Worm (Caenorhabditis elegans) whole organism, young adult: ENCODE data around the gene atn-1.

Experiments
- B0336.3 ChIP-seq: fragments of 200-800 bp; sonication (Bioruptor generic); IDR thresholded peaks from 2 replicates; pipeline ENCODE4 v1.3.6; 2022; ENCODE audit warnings: missing genetic modification characterization, missing compliant biosample characterization
- C17E4.6 ChIP-seq: fragments of 200-800 bp; sonication (Bioruptor generic); IDR thresholded peaks from 2 replicates; pipeline ENCODE4 v1.3.6; 2022; ENCODE audit warnings: missing genetic modification reagents, missing genetic modification characterization, missing compliant biosample characterization
- F39B2.1 ChIP-seq: fragments of 200-800 bp; sonication (Bioruptor generic); IDR thresholded peaks from 2 replicates; pipeline ENCODE4 v1.3.6; 2022; ENCODE audit warnings: missing genetic modification reagents, missing genetic modification characterization, missing compliant biosample characterization
- K12H6.12 ChIP-seq: fragments of 200-800 bp; sonication (Bioruptor generic); optimal IDR thresholded peaks from 2 replicates; lab custom pipeline; 2018; ENCODE audit warnings: mild to moderate bottlenecking, missing genetic modification characterization, missing compliant biosample characterization
- ama-1 ChIP-seq, 3 experiments: fragments of 150-350 bp in 1 of 3; sonication (generic microtip) in 2 of 3; optimal IDR thresholded peaks; 2 replicates each; lab custom pipeline; 2014 to 2018; ENCODE audit warnings: missing biosample characterization in 2 of 3, missing genetic modification characterization in 2 of 3, missing genetic modification reagents in 2 of 3
- aptf-2 ChIP-seq: fragments of 200-800 bp; sonication (Bioruptor generic); conservative IDR thresholded peaks from 2 replicates; pipeline ENCODE4 v1.3.6; 2022; ENCODE audit warnings: missing genetic modification reagents, missing genetic modification characterization, missing compliant biosample characterization
- aptf-3 ChIP-seq: fragments of 200-800 bp; sonication (Bioruptor generic); IDR thresholded peaks from 2 replicates; pipeline ENCODE4 v1.3.6; 2022; ENCODE audit warnings: missing genetic modification characterization, missing compliant biosample characterization
- atf-7 ChIP-seq: sonication (generic microtip); optimal IDR thresholded peaks from 2 replicates; lab custom pipeline; 2017; ENCODE audit warnings: mild to moderate bottlenecking, missing genetic modification characterization, missing compliant biosample characterization
- attf-5 ChIP-seq: fragments of 200-800 bp; sonication (Bioruptor generic); optimal IDR thresholded peaks from 2 replicates; lab custom pipeline; 2018; ENCODE audit warnings: mild to moderate bottlenecking, missing genetic modification characterization, missing compliant biosample characterization
- attf-6 ChIP-seq: fragments of 200-800 bp; sonication (Bioruptor generic); IDR thresholded peaks from 2 replicates; pipeline ENCODE4 v1.3.6; 2022; ENCODE audit warnings: missing genetic modification reagents, missing genetic modification characterization, missing compliant biosample characterization
- ccch-3 ChIP-seq: fragments of 200-800 bp; sonication (Bioruptor generic); optimal IDR thresholded peaks from 2 replicates; lab custom pipeline; 2018; ENCODE audit warnings: mild to moderate bottlenecking, missing genetic modification characterization, missing compliant biosample characterization
- cebp-1 ChIP-seq, 2 experiments: fragments of 200-800 bp in 1 of 2; sonication (Bioruptor generic) in 1 of 2; sonication (generic microtip) in 1 of 2; IDR thresholded peaks in 1 of 2; optimal IDR thresholded peaks in 1 of 2; 2 replicates each; pipeline versions ENCODE4 v1.3.6 to Lab custom; 2017 to 2022; ENCODE audit warnings: missing compliant biosample characterization in 2 of 2, missing genetic modification characterization in 2 of 2, mild to moderate bottlenecking in 1 of 2, missing genetic modification reagents in 1 of 2, moderate library complexity in 1 of 2
- ceh-27 ChIP-seq: fragments of 200-800 bp; sonication (Bioruptor generic); optimal IDR thresholded peaks from 2 replicates; lab custom pipeline; 2018; ENCODE audit warnings: mild to moderate bottlenecking, missing genetic modification characterization, moderate library complexity, missing compliant biosample characterization
- ceh-91 ChIP-seq: fragments of 200-800 bp; sonication (Bioruptor generic); IDR thresholded peaks from 2 replicates; pipeline ENCODE4 v1.3.6; 2022; ENCODE audit warnings: missing genetic modification reagents, missing genetic modification characterization, missing compliant biosample characterization
- dox-1 ChIP-seq: fragments of 200-800 bp; sonication (Bioruptor generic); IDR thresholded peaks from 2 replicates; pipeline ENCODE4 v1.3.6; 2022; ENCODE audit warnings: missing genetic modification reagents, missing genetic modification characterization, missing compliant biosample characterization
- dpl-1 ChIP-seq: fragments of 150-350 bp; optimal IDR thresholded peaks from 2 replicates; lab custom pipeline; 2014; ENCODE audit warnings: missing biosample characterization, missing genetic modification reagents, missing genetic modification characterization
- egrh-3 ChIP-seq: fragments of 200-800 bp; sonication (Bioruptor generic); IDR thresholded peaks from 2 replicates; pipeline ENCODE4 v1.3.6; 2022; ENCODE audit warnings: missing genetic modification reagents, missing genetic modification characterization, missing compliant biosample characterization
- fkh-3 ChIP-seq: sonication (generic microtip); optimal IDR thresholded peaks from 2 replicates; lab custom pipeline; 2016; ENCODE audit warnings: mild to moderate bottlenecking, missing genetic modification characterization, missing compliant biosample characterization
- gei-17 ChIP-seq: fragments of 200-800 bp; sonication (Bioruptor generic); optimal IDR thresholded peaks from 2 replicates; lab custom pipeline; 2018; ENCODE audit warnings: mild to moderate bottlenecking, missing genetic modification characterization, missing compliant biosample characterization
- him-1 ChIP-seq: sonication (generic microtip); optimal IDR thresholded peaks from 2 replicates; lab custom pipeline; 2016; ENCODE audit warnings: missing genotype, missing genetic modification reagents, missing genetic modification characterization, missing compliant biosample characterization
- hmg-1.2 ChIP-seq: fragments of 200-800 bp; sonication (Bioruptor generic); IDR thresholded peaks from 2 replicates; pipeline ENCODE4 v1.3.6; 2022; ENCODE audit warnings: missing genetic modification reagents, missing genetic modification characterization, missing compliant biosample characterization
- hsf-1 ChIP-seq: fragments of 200-800 bp; sonication (Bioruptor generic); IDR thresholded peaks from 2 replicates; pipeline ENCODE4 v1.3.6; 2022; ENCODE audit warnings: missing genetic modification reagents, missing genetic modification characterization, missing compliant biosample characterization
- lag-1 ChIP-seq: fragments of 200-800 bp; sonication (Bioruptor generic); IDR thresholded peaks from 2 replicates; pipeline ENCODE4 v1.3.6; 2022; ENCODE audit warnings: missing genetic modification reagents, missing genetic modification characterization, missing compliant biosample characterization
- let-607 ChIP-seq, 2 experiments: fragments of 200-800 bp in 1 of 2; sonication (Bioruptor generic) in 1 of 2; sonication (generic microtip) in 1 of 2; optimal IDR thresholded peaks; 2 replicates each; lab custom pipeline; 2016 to 2018; ENCODE audit warnings: mild to moderate bottlenecking in 2 of 2, missing compliant biosample characterization in 2 of 2, missing genetic modification characterization in 2 of 2, moderate library complexity in 2 of 2, missing genotype in 1 of 2
- lin-26 ChIP-seq: fragments of 200-800 bp; sonication (Bioruptor generic); IDR thresholded peaks from 2 replicates; pipeline ENCODE4 v1.3.6; 2022; ENCODE audit warnings: missing genetic modification reagents, missing genetic modification characterization, missing compliant biosample characterization
- madf-10 ChIP-seq: sonication (generic microtip); optimal IDR thresholded peaks from 2 replicates; lab custom pipeline; 2016; ENCODE audit warnings: mild to moderate bottlenecking, missing genetic modification characterization, missing compliant biosample characterization
- madf-3 ChIP-seq: fragments of 200-800 bp; sonication (Bioruptor generic); IDR thresholded peaks from 2 replicates; pipeline ENCODE4 v1.3.6; 2022; ENCODE audit warnings: missing genetic modification reagents, missing genetic modification characterization, missing compliant biosample characterization
- mes-4 ChIP-seq: sonication (generic microtip); optimal IDR thresholded peaks from 2 replicates; lab custom pipeline; 2016; ENCODE audit warnings: missing genotype, missing genetic modification characterization, missing compliant biosample characterization
- mxl-1 ChIP-seq: sonication (generic microtip); optimal IDR thresholded peaks from 2 replicates; lab custom pipeline; 2016; ENCODE audit warnings: missing genetic modification characterization, missing compliant biosample characterization
- nhr-120 ChIP-seq: fragments of 200-800 bp; sonication (Bioruptor generic); IDR thresholded peaks from 2 replicates; pipeline ENCODE4 v1.3.6; 2022; ENCODE audit warnings: missing genetic modification characterization, missing compliant biosample characterization
- nhr-80 ChIP-seq: sonication (generic microtip); optimal IDR thresholded peaks from 2 replicates; lab custom pipeline; 2016; ENCODE audit warnings: missing genetic modification characterization, missing compliant biosample characterization
- repo-1 ChIP-seq: sonication (generic microtip); optimal IDR thresholded peaks from 2 replicates; lab custom pipeline; 2017; ENCODE audit warnings: mild to moderate bottlenecking, missing genetic modification characterization, missing compliant biosample characterization
- rpc-1 ChIP-seq, 2 experiments: fragments of 150-350 bp in 1 of 2; sonication (generic microtip) in 1 of 2; optimal IDR thresholded peaks; 2 replicates each; lab custom pipeline; 2014 to 2018; ENCODE audit warnings: missing biosample characterization in 1 of 2, missing genetic modification characterization in 1 of 2, missing genetic modification reagents in 1 of 2, missing genotype in 1 of 2
- sdz-38 ChIP-seq: sonication (generic microtip); optimal IDR thresholded peaks from 2 replicates; lab custom pipeline; 2016; ENCODE audit warnings: missing genotype, missing genetic modification characterization, missing compliant biosample characterization
- sea-2 ChIP-seq: fragments of 200-800 bp; sonication (Bioruptor generic); IDR thresholded peaks from 2 replicates; pipeline ENCODE4 v1.3.6; 2022; ENCODE audit warnings: missing genetic modification characterization, missing compliant biosample characterization
- snpc-4 ChIP-seq, 5 experiments: fragments of 150-350 bp in 1 of 5; sonication (generic microtip) in 4 of 5; optimal IDR thresholded peaks; 2 replicates each; lab custom pipeline; 2014 to 2018; ENCODE audit warnings: missing genetic modification characterization in 5 of 5, missing biosample characterization in 3 of 5, antibody characterized with exemption in 2 of 5, mild to moderate bottlenecking in 2 of 5, missing compliant biosample characterization in 2 of 5, missing genotype in 2 of 5, moderate library complexity in 2 of 5, missing genetic modification reagents in 1 of 5
- sptf-2 ChIP-seq: fragments of 200-800 bp; sonication (Bioruptor generic); optimal IDR thresholded peaks from 2 replicates; lab custom pipeline; 2018; ENCODE audit warnings: mild to moderate bottlenecking, missing genetic modification characterization, missing compliant biosample characterization
- tbx-9 ChIP-seq: sonication (generic microtip); optimal IDR thresholded peaks from 2 replicates; lab custom pipeline; 2016; ENCODE audit warnings: borderline replicate concordance, missing genetic modification characterization, inconsistent platforms, missing compliant biosample characterization
- xnd-1 ChIP-seq: sonication (generic microtip); optimal IDR thresholded peaks from 2 replicates; lab custom pipeline; 2016; ENCODE audit warnings: missing genotype, missing genetic modification reagents, missing genetic modification characterization, missing compliant biosample characterization
- ztf-18 ChIP-seq: sonication (generic microtip); optimal IDR thresholded peaks from 2 replicates; lab custom pipeline; 2016; ENCODE audit warnings: missing genotype, mild to moderate bottlenecking, missing genetic modification characterization, missing compliant biosample characterization
- ztf-22 ChIP-seq: fragments of 200-800 bp; sonication (Bioruptor generic); optimal IDR thresholded peaks from 2 replicates; lab custom pipeline; 2018; ENCODE audit warnings: mild to moderate bottlenecking, missing genetic modification characterization, moderate library complexity, missing compliant biosample characterization

atn-1 gene

DNA sequence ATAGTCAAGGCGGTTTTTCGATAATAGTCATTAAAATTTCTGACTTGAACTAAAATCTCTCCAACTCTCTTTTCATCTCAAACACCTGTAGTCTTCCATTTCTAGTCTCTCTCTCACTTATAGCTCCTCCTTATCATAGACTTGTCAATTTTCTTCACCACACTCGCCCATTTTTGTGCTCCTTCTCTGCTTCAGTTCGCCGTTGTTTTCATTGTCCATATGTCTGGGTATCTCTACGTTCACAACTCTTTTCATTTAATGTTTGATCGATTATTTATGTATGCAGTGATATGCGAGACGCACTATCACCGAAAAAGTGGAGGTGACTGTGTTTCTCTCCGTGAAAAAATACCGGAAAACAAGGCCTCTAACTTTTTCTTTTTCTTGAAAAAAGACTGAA is 10.5 kb upstream of the atn-1 start (continued):
- no peak for TF ChIP-seq mxl-1 (tag; lab: Kevin White, UChicago)
- peak; percentile 98 for TF ChIP-seq nhr-80 (tag; lab: Kevin White, UChicago)
- no peak for TF ChIP-seq ceh-27 (GFP tag; lab: Kevin White, UChicago)
- no peak for TF ChIP-seq cebp-1 (GFP tag; IDR thresholded peaks at IDR 0.05; lab: Robert Waterston, UW)
- TF ChIP-seq cebp-1 (tag; optimal IDR thresholded peaks at IDR 0.05; lab: Kevin White, UChicago) = peak; percentile 22
- TF ChIP-seq xnd-1 (tag; lab: Kevin White, UChicago) = no peak
- TF ChIP-seq sdz-38 = no peak
- no peak for TF ChIP-seq ama-1 (optimal IDR thresholded peaks at IDR 0.05; lab: Kevin White, UChicago)
- TF ChIP-seq ama-1 (GFP tag; optimal IDR thresholded peaks at IDR 0.05; lab: Kevin White, UChicago) = no peak
- no peak for TF ChIP-seq gei-17
- no peak for TF ChIP-seq lin-26 (GFP tag; lab: Robert Waterston, UW)
- peak; percentile 45; the same call in 1 of the 2 replicates for TF ChIP-seq dox-1 (GFP tag; lab: Robert Waterston, UW)
- no peak for TF ChIP-seq sptf-2

DNA sequence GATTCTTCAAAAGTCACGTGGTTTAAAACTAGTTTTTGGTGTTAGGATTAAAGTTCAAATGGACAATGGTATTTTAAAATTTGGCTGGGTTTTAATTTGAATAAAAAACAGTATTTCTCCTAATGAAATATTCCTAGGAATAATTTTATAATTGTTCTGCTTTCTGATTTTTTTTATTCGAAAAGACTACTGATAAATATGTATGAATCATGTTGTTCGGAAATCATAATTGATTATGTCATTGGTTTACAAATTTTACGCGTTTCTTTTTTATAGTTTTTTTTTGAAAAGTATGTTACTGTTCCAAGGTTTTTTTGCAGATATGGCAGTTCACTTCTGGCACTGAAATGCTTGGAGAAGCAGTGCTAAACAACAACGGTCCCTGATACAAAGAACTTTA is 9.8 kb upstream of the atn-1 start, which contains the start of gene F28C1.3:
Gene F28C1.3, plus strand, starts transcription at position 301 of the 400 bp plus-strand sequence.
- TF ChIP-seq aptf-3 (GFP tag; lab: Robert Waterston, UW) = no peak
- TF ChIP-seq ccch-3 (GFP tag; lab: Kevin White, UChicago) = no peak
- TF ChIP-seq dpl-1 = no peak
- TF ChIP-seq ceh-91 (GFP tag; lab: Robert Waterston, UW) = no peak
- no peak for TF ChIP-seq aptf-2 (GFP tag; lab: Robert Waterston, UW)
- no peak for TF ChIP-seq C17E4.6 (GFP tag; lab: Robert Waterston, UW)
- no peak for TF ChIP-seq egrh-3 (GFP tag; lab: Robert Waterston, UW)
- TF ChIP-seq xnd-1 (tag; lab: Kevin White, UChicago) = no peak
- TF ChIP-seq tbx-9 (tag; lab: Kevin White, UChicago) = no peak
- no peak for TF ChIP-seq attf-6 (GFP tag; lab: Robert Waterston, UW)
- TF ChIP-seq nhr-120 (GFP tag; lab: Robert Waterston, UW) = no peak
- TF ChIP-seq madf-10 = no peak
- TF ChIP-seq gei-17 = no peak

DNA sequence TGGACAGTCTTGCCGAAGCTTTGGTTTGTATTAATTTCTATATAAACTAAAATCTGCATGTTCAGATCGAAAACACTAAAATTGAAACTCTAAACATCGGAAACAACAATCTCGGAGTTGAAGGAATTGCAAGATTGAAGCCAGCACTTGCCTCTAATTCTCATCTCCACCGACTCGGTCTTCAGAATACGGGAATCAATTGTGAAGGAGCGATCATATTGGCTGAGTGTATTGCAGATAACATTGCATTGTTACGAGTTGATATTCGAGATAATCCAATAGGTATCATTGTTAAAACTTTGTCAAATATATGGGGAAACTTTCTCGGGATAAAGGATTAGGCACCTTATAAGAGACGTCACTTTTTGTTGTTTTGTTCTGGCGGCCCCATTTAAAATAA is 7.9 kb upstream of the atn-1 start:
- no peak for TF ChIP-seq F39B2.1 (GFP tag; lab: Robert Waterston, UW)
- TF ChIP-seq nhr-120 (GFP tag; lab: Robert Waterston, UW) = no peak
- no peak for TF ChIP-seq cebp-1 (GFP tag; IDR thresholded peaks at IDR 0.05; lab: Robert Waterston, UW)
- no peak for TF ChIP-seq cebp-1 (tag; optimal IDR thresholded peaks at IDR 0.05; lab: Kevin White, UChicago)
- TF ChIP-seq lin-26 (GFP tag; lab: Robert Waterston, UW) = no peak
- no peak for TF ChIP-seq repo-1 (tag; lab: Kevin White, UChicago)
- TF ChIP-seq attf-5 = no peak
- TF ChIP-seq C17E4.6 (GFP tag; lab: Robert Waterston, UW) = no peak
- TF ChIP-seq ztf-22 (GFP tag; lab: Kevin White, UChicago) = no peak
- TF ChIP-seq mes-4 = no peak
- no peak for TF ChIP-seq him-1 (tag; lab: Kevin White, UChicago)
- no peak for TF ChIP-seq K12H6.12 (tag; lab: Kevin White, UChicago)
- no peak for TF ChIP-seq hmg-1.2 (GFP tag; lab: Robert Waterston, UW)
- no peak for TF ChIP-seq atf-7
- TF ChIP-seq, all 124 proteins: peak for 0

DNA sequence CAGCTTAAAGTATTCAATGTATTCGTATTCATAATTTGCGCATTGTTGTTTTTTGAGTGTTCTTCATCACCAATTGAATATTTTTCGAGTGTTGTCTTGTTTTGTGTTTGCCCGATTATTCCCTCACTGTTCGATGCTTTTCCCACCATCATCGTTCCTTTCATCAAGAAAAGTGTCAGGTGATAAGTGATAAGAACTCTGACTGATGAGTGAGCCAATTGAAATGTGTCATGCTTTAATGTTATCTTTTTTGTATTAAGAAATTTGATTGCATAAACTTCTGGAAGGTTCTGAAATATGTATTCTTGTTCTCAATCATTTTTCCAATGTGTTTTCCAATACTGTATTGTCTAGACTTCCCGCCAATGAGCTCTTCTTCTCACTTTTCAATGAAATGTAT is 2.9 kb upstream of the atn-1 start:
- no peak for TF ChIP-seq ztf-18 (tag; lab: Kevin White, UChicago)
- peak in 1 of 2 experiments; percentile 6 for TF ChIP-seq let-607 (tag; optimal IDR thresholded peaks at IDR 0.05; lab: Kevin White, UChicago)
- no peak for TF ChIP-seq lag-1
- no peak for TF ChIP-seq B0336.3
- TF ChIP-seq cebp-1 (GFP tag; IDR thresholded peaks at IDR 0.05; lab: Robert Waterston, UW) = no peak
- peak; percentile 57 for TF ChIP-seq cebp-1 (tag; optimal IDR thresholded peaks at IDR 0.05; lab: Kevin White, UChicago)
- TF ChIP-seq fkh-3 (tag; lab: Kevin White, UChicago) = no peak
- no peak for TF ChIP-seq snpc-4 (GFP tag; optimal IDR thresholded peaks at IDR 0.05; lab: Kevin White, UChicago)
- TF ChIP-seq snpc-4 (tag; optimal IDR thresholded peaks at IDR 0.05; lab: Kevin White, UChicago) = peak in 1 of 4 experiments; percentile 13
- TF ChIP-seq rpc-1 (optimal IDR thresholded peaks at IDR 0.05; lab: Kevin White, UChicago) = no peak
- TF ChIP-seq rpc-1 (tag; optimal IDR thresholded peaks at IDR 0.05; lab: Kevin White, UChicago) = no peak
- no peak for TF ChIP-seq tbx-9 (tag; lab: Kevin White, UChicago)
- TF ChIP-seq hsf-1 (GFP tag; lab: Robert Waterston, UW) = peak; percentile 25; the same call in 1 of the 2 replicates
- no peak for TF ChIP-seq madf-3 (GFP tag; lab: Robert Waterston, UW)
- no peak for TF ChIP-seq attf-6 (GFP tag; lab: Robert Waterston, UW)
- TF ChIP-seq madf-10 = no peak
- TF ChIP-seq nhr-80 (tag; lab: Kevin White, UChicago) = peak; percentile 72
- no peak for TF ChIP-seq sea-2 (GFP tag; lab: Robert Waterston, UW)
- TF ChIP-seq, all 124 proteins: peak for 5
